Fruit fly (Drosophila melanogaster): ENCODE results near the gene CCDC151.

dm6 chr3L:11836575-11837077 lies 44.6 kb upstream of the CCDC151 start, which contains the start of gene CG43064:
- TF ChIP-seq CG5204 (GFP tag; optimal IDR thresholded peaks at IDR 0.05) = no peak
- no peak for TF ChIP-seq cic (GFP tag; optimal IDR thresholded peaks at IDR 0.05)
- TF ChIP-seq Clk (GFP tag; optimal IDR thresholded peaks at IDR 0.05) = no peak
- no peak for TF ChIP-seq CG14711 (tag; optimal IDR thresholded peaks at IDR 0.05)
- TF ChIP-seq Hr96 (GFP tag; optimal IDR thresholded peaks at IDR 0.05) = no peak
- no peak for TF ChIP-seq cnc (optimal IDR thresholded peaks at IDR 0.05)
